Fruit fly (Drosophila melanogaster) whole organism, embryonic: Measurements from ENCODE around the gene CG42749.
A peak's percentile ranks its signal among the peaks of the same experiment; 100 is the strongest.

Source experiments
- BEAF-32 ChIP-seq: fragments of 200-800 bp; sonication (Bioruptor generic); optimal IDR thresholded peaks from 3 replicates; lab custom pipeline; 2017; ENCODE audit warnings: missing biosample characterization, missing genetic modification characterization, mild to moderate bottlenecking, moderate library complexity, missing genetic modification reagents
- CG10274 ChIP-seq: fragments of 200-800 bp; sonication (Bioruptor generic); optimal IDR thresholded peaks from 3 replicates; lab custom pipeline; 2017; ENCODE audit warnings: missing biosample characterization, mild to moderate bottlenecking, missing genetic modification characterization
- CG10366 ChIP-seq: fragments of 200-800 bp; sonication (Bioruptor generic); IDR thresholded peaks from 2 replicates; pipeline ENCODE4 v1.3.6; 2022; ENCODE audit warnings: missing biosample characterization, missing genetic modification characterization
- CG11456 ChIP-seq: fragments of 200-800 bp; sonication (Bioruptor generic); IDR thresholded peaks from 3 replicates; pipeline ENCODE4 v1.3.6; 2022; ENCODE audit warnings: missing biosample characterization, missing genetic modification characterization
- CG11504 ChIP-seq: fragments of 200-800 bp; sonication (Bioruptor generic); optimal IDR thresholded peaks from 3 replicates; lab custom pipeline; 2019; ENCODE audit warnings: missing biosample characterization, mild to moderate bottlenecking, missing genetic modification characterization, moderate library complexity
- CG13296 ChIP-seq: fragments of 200-800 bp; sonication (Bioruptor generic); optimal IDR thresholded peaks from 3 replicates; lab custom pipeline; 2018; ENCODE audit warnings: missing biosample characterization, mild to moderate bottlenecking, missing genetic modification characterization
- CG15269 ChIP-seq: fragments of 200-800 bp; sonication (Bioruptor generic); optimal IDR thresholded peaks from 2 replicates; lab custom pipeline; 2018; ENCODE audit warnings: missing biosample characterization, mild to moderate bottlenecking, missing genetic modification characterization, moderate library complexity
- CG16815 ChIP-seq: fragments of 200-800 bp; sonication (Bioruptor generic); optimal IDR thresholded peaks from 3 replicates; lab custom pipeline; 2017; ENCODE audit warnings: missing biosample characterization, mild to moderate bottlenecking, missing genetic modification characterization
- CG17328 ChIP-seq: fragments of 200-800 bp; sonication (Bioruptor generic); IDR thresholded peaks from 2 replicates; pipeline ENCODE4 v1.3.6; 2022; ENCODE audit warnings: missing biosample characterization, missing genetic modification characterization
- CG18599 ChIP-seq: fragments of 200-800 bp; sonication (Bioruptor generic); optimal IDR thresholded peaks from 3 replicates; lab custom pipeline; 2017; ENCODE audit warnings: missing biosample characterization, missing genetic modification characterization, mild to moderate bottlenecking, moderate library complexity, missing genetic modification reagents
- CG18764 ChIP-seq: fragments of 200-800 bp; sonication (Bioruptor generic); optimal IDR thresholded peaks from 3 replicates; lab custom pipeline; 2016; ENCODE audit warnings: missing biosample characterization, missing genetic modification characterization
- CG31388 ChIP-seq: fragments of 200-800 bp; sonication (Bioruptor generic); optimal IDR thresholded peaks from 2 replicates; lab custom pipeline; 2016; ENCODE audit warnings: missing biosample characterization, missing genetic modification characterization
- CG3847 ChIP-seq: fragments of 200-800 bp; sonication (Bioruptor generic); IDR thresholded peaks from 2 replicates; pipeline ENCODE4 v1.3.6; 2022; ENCODE audit warnings: missing biosample characterization, missing genetic modification characterization
- CG8089 ChIP-seq: fragments of 200-800 bp; sonication (Bioruptor generic); optimal IDR thresholded peaks from 3 replicates; lab custom pipeline; 2016; ENCODE audit warnings: missing biosample characterization, missing genetic modification characterization
- CG9817 ChIP-seq: fragments of 200-800 bp; sonication (Bioruptor generic); optimal IDR thresholded peaks from 2 replicates; lab custom pipeline; 2018; ENCODE audit warnings: missing biosample characterization, mild to moderate bottlenecking, missing genetic modification characterization, moderate library complexity
- CHES-1-like ChIP-seq: fragments of 200-800 bp; sonication (Bioruptor generic); optimal IDR thresholded peaks from 2 replicates; lab custom pipeline; 2016; ENCODE audit warnings: missing biosample characterization, missing genetic modification characterization
- CTCF ChIP-seq: fragments of 200-800 bp; sonication (Bioruptor generic); optimal IDR thresholded peaks from 2 replicates; lab custom pipeline; 2017; ENCODE audit warnings: missing biosample characterization, mild to moderate bottlenecking, missing genetic modification characterization, moderate library complexity
- Camta ChIP-seq: fragments of 200-800 bp; sonication (Bioruptor generic); optimal IDR thresholded peaks from 2 replicates; lab custom pipeline; 2016; ENCODE audit warnings: missing biosample characterization, missing genetic modification characterization
- Dip2 ChIP-seq: fragments of 200-800 bp; sonication (Bioruptor generic); IDR thresholded peaks from 2 replicates; pipeline ENCODE4 v1.3.6; 2022; ENCODE audit warnings: missing biosample characterization, missing genetic modification characterization
- Eip74EF ChIP-seq, 2 experiments: fragments of 200-800 bp in 1 of 2; fragments of >200 bp in 1 of 2; sonication (Bioruptor generic) in 1 of 2; optimal IDR thresholded peaks; 2 replicates each; lab custom pipeline; 2017 to 2019; ENCODE audit warnings: missing biosample characterization in 2 of 2, missing genetic modification characterization in 2 of 2, mild to moderate bottlenecking in 1 of 2, moderate library complexity in 1 of 2
- Fer1 ChIP-seq: fragments of 200-800 bp; sonication (Bioruptor generic); optimal IDR thresholded peaks from 2 replicates; lab custom pipeline; 2017; ENCODE audit warnings: missing biosample characterization, mild to moderate bottlenecking, missing genetic modification characterization
- Gsc ChIP-seq: fragments of 200-800 bp; sonication (Bioruptor generic); IDR thresholded peaks from 2 replicates; pipeline ENCODE4 v1.3.6; 2022; ENCODE audit warnings: missing biosample characterization, missing genetic modification characterization
- Hand ChIP-seq: fragments of 200-800 bp; sonication (Bioruptor generic); optimal IDR thresholded peaks from 2 replicates; lab custom pipeline; 2017; ENCODE audit warnings: mild to moderate bottlenecking, missing biosample characterization, missing genetic modification reagents, missing genetic modification characterization
- HmgZ ChIP-seq: fragments of 200-800 bp; sonication (Bioruptor generic); optimal IDR thresholded peaks from 2 replicates; lab custom pipeline; 2018; ENCODE audit warnings: missing biosample characterization, mild to moderate bottlenecking, missing genetic modification characterization
- Hr3 ChIP-seq: fragments of 200-800 bp; sonication (Bioruptor generic); optimal IDR thresholded peaks from 3 replicates; lab custom pipeline; 2016; ENCODE audit warnings: missing biosample characterization, missing genetic modification characterization
- Hr78 ChIP-seq, 2 experiments: fragments of 200-800 bp in 1 of 2; fragments of >200 bp in 1 of 2; sonication (Bioruptor generic) in 1 of 2; optimal IDR thresholded peaks; 2 replicates each; lab custom pipeline; 2017 to 2019; ENCODE audit warnings: missing biosample characterization in 2 of 2, missing genetic modification characterization in 2 of 2, mild to moderate bottlenecking in 1 of 2, moderate library complexity in 1 of 2
- Hsf ChIP-seq: fragments of 200-800 bp; sonication (Bioruptor generic); optimal IDR thresholded peaks from 3 replicates; lab custom pipeline; 2016; ENCODE audit warnings: missing biosample characterization, missing genetic modification characterization
- Meics ChIP-seq: fragments of 200-800 bp; sonication (Bioruptor generic); optimal IDR thresholded peaks from 2 replicates; lab custom pipeline; 2017; ENCODE audit warnings: missing biosample characterization, mild to moderate bottlenecking, missing genetic modification characterization
- Nf-YB ChIP-seq: fragments of 200-800 bp; sonication (Bioruptor generic); optimal IDR thresholded peaks from 3 replicates; lab custom pipeline; 2019; ENCODE audit warnings: missing biosample characterization, mild to moderate bottlenecking, missing genetic modification characterization, moderate library complexity
- Ravus ChIP-seq: fragments of 200-800 bp; sonication (Bioruptor generic); IDR thresholded peaks from 2 replicates; pipeline ENCODE4 v1.3.6; 2022; ENCODE audit warnings: missing biosample characterization, missing genetic modification characterization
- Trl ChIP-seq, 3 experiments: fragments of >200 bp in 2 of 3; fragments of 200-800 bp in 1 of 3; sonication (Bioruptor generic) in 1 of 3; optimal IDR thresholded peaks; 2 replicates in 1 of 3; 3 replicates in 2 of 3; lab custom pipeline; 2016 to 2017; ENCODE audit warnings: missing biosample characterization in 1 of 3, missing genetic modification characterization in 1 of 3
- bcd ChIP-seq: fragments of 200-800 bp; sonication (Bioruptor generic); optimal IDR thresholded peaks from 2 replicates; lab custom pipeline; 2017; ENCODE audit warnings: missing biosample characterization, mild to moderate bottlenecking, missing genetic modification characterization
- br ChIP-seq: fragments of >200 bp; optimal IDR thresholded peaks from 2 replicates; lab custom pipeline; 2017
- chinmo ChIP-seq: fragments of 200-800 bp; sonication (Bioruptor generic); IDR thresholded peaks from 4 replicates; pipeline ENCODE4 v1.3.6; 2022; ENCODE audit warnings: missing biosample characterization, missing genetic modification characterization; ENCODE audit not compliant: partially characterized antibody
- fu2 ChIP-seq: fragments of 200-800 bp; sonication (Bioruptor generic); optimal IDR thresholded peaks from 2 replicates; lab custom pipeline; 2016; ENCODE audit warnings: missing biosample characterization, missing genetic modification characterization
- h ChIP-seq: fragments of >200 bp; optimal IDR thresholded peaks from 2 replicates; lab custom pipeline; 2017
- insv ChIP-seq, 2 experiments: fragments of 200-800 bp; sonication (Bioruptor generic); optimal IDR thresholded peaks; 3 replicates each; lab custom pipeline; 2016 to 2018; ENCODE audit warnings: missing biosample characterization in 2 of 2, missing genetic modification characterization in 2 of 2
- jing ChIP-seq: fragments of 200-800 bp; sonication (Bioruptor generic); optimal IDR thresholded peaks from 2 replicates; lab custom pipeline; 2018; ENCODE audit warnings: missing biosample characterization, mild to moderate bottlenecking, missing genetic modification characterization
- kah ChIP-seq: fragments of 200-800 bp; sonication (Bioruptor generic); optimal IDR thresholded peaks from 2 replicates; lab custom pipeline; 2018; ENCODE audit warnings: missing biosample characterization, mild to moderate bottlenecking, missing genetic modification characterization
- nerfin-2 ChIP-seq: fragments of 200-800 bp; sonication (Bioruptor generic); IDR thresholded peaks from 2 replicates; pipeline ENCODE4 v1.3.6; 2022; ENCODE audit warnings: missing biosample characterization, missing genetic modification characterization; ENCODE audit not compliant: partially characterized antibody
- nmo ChIP-seq: fragments of 200-800 bp; sonication (Bioruptor generic); optimal IDR thresholded peaks from 2 replicates; lab custom pipeline; 2018; ENCODE audit warnings: missing biosample characterization, mild to moderate bottlenecking, missing genetic modification characterization, moderate library complexity
- onecut ChIP-seq: fragments of 200-800 bp; sonication (Bioruptor generic); IDR thresholded peaks from 2 replicates; pipeline ENCODE4 v1.3.6; 2022; ENCODE audit warnings: missing biosample characterization, missing genetic modification characterization
- pho ChIP-seq: fragments of 200-800 bp; sonication (Bioruptor generic); optimal IDR thresholded peaks from 2 replicates; lab custom pipeline; 2016; ENCODE audit warnings: missing biosample characterization, missing genetic modification characterization
- pnt ChIP-seq: fragments of 200-800 bp; sonication (Bioruptor generic); optimal IDR thresholded peaks from 3 replicates; lab custom pipeline; 2016; ENCODE audit warnings: missing biosample characterization, missing genetic modification characterization
- pzg ChIP-seq: fragments of 200-800 bp; sonication (Bioruptor generic); optimal IDR thresholded peaks from 3 replicates; lab custom pipeline; 2018; ENCODE audit warnings: missing biosample characterization, mild to moderate bottlenecking, missing genetic modification characterization, moderate library complexity
- salm ChIP-seq: fragments of 200-800 bp; sonication (Bioruptor generic); optimal IDR thresholded peaks from 2 replicates; lab custom pipeline; 2018; ENCODE audit warnings: missing biosample characterization, mild to moderate bottlenecking, missing genetic modification characterization
- sima ChIP-seq: fragments of 200-800 bp; sonication (Bioruptor generic); optimal IDR thresholded peaks from 2 replicates; lab custom pipeline; 2016; ENCODE audit warnings: missing biosample characterization, missing genetic modification characterization
- sob ChIP-seq: fragments of 200-800 bp; sonication (Bioruptor generic); IDR thresholded peaks from 2 replicates; pipeline ENCODE4 v1.3.6; 2022; ENCODE audit warnings: missing biosample characterization, missing genetic modification characterization
- tin ChIP-seq: fragments of 200-800 bp; sonication (Bioruptor generic); optimal IDR thresholded peaks from 3 replicates; lab custom pipeline; 2016; ENCODE audit warnings: missing biosample characterization, missing genetic modification characterization
- twi ChIP-seq: fragments of 200-800 bp; optimal IDR thresholded peaks from 2 replicates; lab custom pipeline; 2019; ENCODE audit warnings: missing biosample characterization, mild to moderate bottlenecking, missing genetic modification characterization, moderate library complexity
- vvl ChIP-seq: fragments of 200-800 bp; sonication (Bioruptor generic); IDR thresholded peaks from 2 replicates; pipeline ENCODE4 v1.3.6; 2022; ENCODE audit warnings: missing biosample characterization, missing genetic modification characterization

The CG42749 gene

DNA sequence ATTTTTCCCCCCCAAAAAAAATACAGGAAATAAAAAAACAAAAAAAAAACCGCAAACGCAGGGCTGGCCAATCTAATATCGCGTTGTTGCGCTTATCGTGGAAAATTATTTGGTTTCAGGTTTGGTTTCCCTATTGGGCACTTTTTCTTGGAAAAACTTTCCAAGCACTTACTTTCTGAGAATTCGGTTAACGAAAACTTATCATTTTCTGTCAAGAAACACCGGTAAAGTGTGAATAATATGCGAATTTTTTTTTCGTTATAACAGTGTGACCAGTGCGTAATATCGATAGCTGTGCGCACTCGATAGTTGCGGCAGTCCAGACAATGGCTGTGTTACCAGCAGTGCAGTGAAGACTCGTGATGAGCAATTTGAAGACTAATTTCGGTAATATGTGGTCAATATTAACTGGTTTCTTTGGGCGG lies 26.6 kb downstream of the CG42749 start, which contains the start of gene Rnp4F (continued):
- TF ChIP-seq jing, result no peak
- peak; percentile 10 for TF ChIP-seq CG10274 (GFP tag; lab: Kevin White, UChicago)
- TF ChIP-seq vvl (GFP tag; lab: Robert Waterston, UW), result peak; percentile 75
- TF ChIP-seq salm (tag; lab: Kevin White, UChicago), result no peak
- TF ChIP-seq Hand (GFP tag; lab: Kevin White, UChicago), result no peak
- TF ChIP-seq pnt (GFP tag; lab: Kevin White, UChicago), result peak; percentile 73
- TF ChIP-seq CG13296 (GFP tag; lab: Kevin White, UChicago), result peak; percentile 42
- peak; percentile 69 for TF ChIP-seq Hsf (GFP tag; lab: Kevin White, UChicago)
- TF ChIP-seq onecut, result 0 out of 2 replicates have a peak, but pooled peaks have one; percentile 14
- TF ChIP-seq Meics (GFP tag; lab: Kevin White, UChicago), result peak; percentile 66
- peak; percentile 77 for TF ChIP-seq pho (GFP tag; lab: Kevin White, UChicago)
- no peak for TF ChIP-seq chinmo (GFP tag; lab: Robert Waterston, UW)
- no peak for TF ChIP-seq insv (GFP tag; optimal IDR thresholded peaks at IDR 0.05; lab: Kevin White, UChicago)
- TF ChIP-seq CG11504 (tag; lab: Kevin White, UChicago), result no peak
- TF ChIP-seq kah, result no peak
- peak; percentile 69 for TF ChIP-seq Camta
- peak; percentile 74 for TF ChIP-seq CG9817
- peak; percentile 73 for TF ChIP-seq bcd (GFP tag; lab: Kevin White, UChicago)
- peak; percentile 74 for TF ChIP-seq tin
- peak; percentile 67 for TF ChIP-seq Hr3 (GFP tag; lab: Kevin White, UChicago)
- peak; percentile 11 for TF ChIP-seq CG15269
- TF ChIP-seq Fer1 (GFP tag; lab: Kevin White, UChicago), result peak; percentile 65
- no peak for TF ChIP-seq Trl (optimal IDR thresholded peaks at IDR 0.05; lab: Kevin White, UChicago)
- peak; percentile 68 for TF ChIP-seq Trl (GFP tag; optimal IDR thresholded peaks at IDR 0.05; lab: Kevin White, UChicago)
- 0 out of 2 replicates have a peak, but pooled peaks have one; percentile 26 for TF ChIP-seq CG17328 (GFP tag; lab: Robert Waterston, UW)
- TF ChIP-seq fu2 (GFP tag; lab: Kevin White, UChicago), result peak; percentile 79
- TF ChIP-seq CG10366 (GFP tag; lab: Robert Waterston, UW), result peak; percentile 58; the same call in 1 of the 2 replicates
- no peak for TF ChIP-seq CG31388 (GFP tag; lab: Kevin White, UChicago)
- no peak for TF ChIP-seq Hr78 (GFP tag; optimal IDR thresholded peaks at IDR 0.05; lab: Kevin White, UChicago)
- peak; percentile 80; the same call in 2 of the 3 replicates for TF ChIP-seq CG11456
- TF ChIP-seq BEAF-32 (GFP tag; lab: Kevin White, UChicago), result peak; percentile 91
- peak; percentile 81 for TF ChIP-seq CHES-1-like (GFP tag; lab: Kevin White, UChicago)
- peak; percentile 82 for TF ChIP-seq pzg
- TF ChIP-seq CTCF (GFP tag; lab: Kevin White, UChicago), result peak; percentile 16
- peak; percentile 71 for TF ChIP-seq nmo
- TF ChIP-seq Gsc, result no peak
- peak; percentile 58; the same call in 1 of the 2 replicates for TF ChIP-seq nerfin-2 (GFP tag; lab: Robert Waterston, UW)
- no peak for TF ChIP-seq Ravus (GFP tag; lab: Robert Waterston, UW)
- TF ChIP-seq CG18764 (GFP tag; lab: Kevin White, UChicago), result peak; percentile 38
- no peak for TF ChIP-seq CG18599
- no peak for TF ChIP-seq Eip74EF (GFP tag; optimal IDR thresholded peaks at IDR 0.05; lab: Kevin White, UChicago)
- peak; percentile 78 for TF ChIP-seq sob (GFP tag; lab: Robert Waterston, UW)
- TF ChIP-seq Nf-YB (GFP tag; lab: Kevin White, UChicago), result no peak
- TF ChIP-seq br, result no peak
- TF ChIP-seq CG16815 (GFP tag; lab: Kevin White, UChicago), result peak; percentile 48
- TF ChIP-seq HmgZ (tag; lab: Kevin White, UChicago), result peak; percentile 73
- no peak for TF ChIP-seq Dip2 (GFP tag; lab: Robert Waterston, UW)
- peak; percentile 83 for TF ChIP-seq CG3847 (GFP tag; lab: Robert Waterston, UW)
- no peak for TF ChIP-seq sima (GFP tag; lab: Kevin White, UChicago)
- no peak for TF ChIP-seq twi
- TF ChIP-seq h (lab: Kevin White, UChicago), result no peak
- peak; percentile 58 for TF ChIP-seq CG8089 (GFP tag; lab: Kevin White, UChicago)
